Fruit fly (Drosophila melanogaster): Measurements from ENCODE around the gene Rab5.

Gene Rab5

dm6 chr2L:2365077-2365651 is at the start of gene Rab5, which contains the start of gene Axud1:
Gene Rab5, minus strand, starts transcription at chr2L:2365273.
Gene Axud1, plus strand, starts transcription at chr2L:2365345.
- TF ChIP-seq noc (tag; optimal IDR thresholded peaks at IDR 0.05): no peak

dm6 chr2L:2413093-2413492 is 48.0 kb upstream of the Rab5 start:
- no peak for TF ChIP-seq noc (tag; optimal IDR thresholded peaks at IDR 0.05)

dm6 chr2L:2404631-2405030 is 39.6 kb upstream of the Rab5 start:
- TF ChIP-seq noc (tag; optimal IDR thresholded peaks at IDR 0.05): no peak

dm6 chr2L:2402194-2402593 is 37.1 kb upstream of the Rab5 start:
- TF ChIP-seq noc (tag; optimal IDR thresholded peaks at IDR 0.05): no peak

- no peak for TF ChIP-seq noc (tag; optimal IDR thresholded peaks at IDR 0.05)
Observed at dm6 chr2L:2399897-2400296, 34.8 kb upstream of the Rab5 start, which contains the start of gene VGlut. Gene VGlut, plus strand, starts transcription at chr2L:2400295.

dm6 chr2L:2398459-2398858 is 33.4 kb upstream of the Rab5 start:
- TF ChIP-seq noc (tag; optimal IDR thresholded peaks at IDR 0.05): no peak

- TF ChIP-seq noc (tag; optimal IDR thresholded peaks at IDR 0.05): no peak
Observed at dm6 chr2L:2397080-2397479, 32.0 kb upstream of the Rab5 start.

dm6 chr2L:2394872-2395271 is 29.8 kb upstream of the Rab5 start:
- TF ChIP-seq noc (tag; optimal IDR thresholded peaks at IDR 0.05): no peak

dm6 chr2L:2391321-2391720 is 26.2 kb upstream of the Rab5 start, which contains the start of gene CG46448:
Gene CG46448, plus strand, starts transcription at chr2L:2391660.
- TF ChIP-seq noc (tag; optimal IDR thresholded peaks at IDR 0.05): no peak

- TF ChIP-seq noc (tag; optimal IDR thresholded peaks at IDR 0.05): no peak
Observed at dm6 chr2L:2390589-2390988, 25.5 kb upstream of the Rab5 start, which contains the start of gene CG43750. Gene CG43750, minus strand, starts transcription at chr2L:2390689.

dm6 chr2L:2385692-2386091 is 20.6 kb upstream of the Rab5 start, which contains the start of gene CG3557:
Gene CG3557, minus strand, starts transcription at chr2L:2385792.
- no peak for TF ChIP-seq noc (tag; optimal IDR thresholded peaks at IDR 0.05)

- no peak for TF ChIP-seq noc (tag; optimal IDR thresholded peaks at IDR 0.05)
Observed at dm6 chr2L:2382971-2383370, 17.9 kb upstream of the Rab5 start, which contains the start of gene PIG-Wa. Gene PIG-Wa, plus strand, starts transcription at chr2L:2383202.

dm6 chr2L:2380805-2381204 is 15.7 kb upstream of the Rab5 start, which contains the start of gene Eogt:
Gene Eogt, plus strand, starts transcription at chr2L:2381097.
- TF ChIP-seq noc (tag; optimal IDR thresholded peaks at IDR 0.05): peak; percentile 69

dm6 chr2L:2376418-2376702 is 11.3 kb upstream of the Rab5 start:
- TF ChIP-seq noc (tag; optimal IDR thresholded peaks at IDR 0.05): no peak

- TF ChIP-seq noc (tag; optimal IDR thresholded peaks at IDR 0.05): peak; percentile 2
Observed at dm6 chr2L:2375655-2376417, 10.8 kb upstream of the Rab5 start, which contains the start of gene Atxn7. Gene Atxn7, plus strand, starts transcription at chr2L:2375841.

- TF ChIP-seq noc (tag; optimal IDR thresholded peaks at IDR 0.05): peak; percentile 76
Observed at dm6 chr2L:2373818-2374746, 9.0 kb upstream of the Rab5 start, which contains the start of the genes CG3609 and CG15390. Gene CG3609, minus strand, starts transcription at chr2L:2374627. Gene CG15390, plus strand, starts transcription at chr2L:2374713.

Data from whole organism, larva.